Worm (Caenorhabditis elegans): ENCODE data around the gene sqv-8.

DNA sequence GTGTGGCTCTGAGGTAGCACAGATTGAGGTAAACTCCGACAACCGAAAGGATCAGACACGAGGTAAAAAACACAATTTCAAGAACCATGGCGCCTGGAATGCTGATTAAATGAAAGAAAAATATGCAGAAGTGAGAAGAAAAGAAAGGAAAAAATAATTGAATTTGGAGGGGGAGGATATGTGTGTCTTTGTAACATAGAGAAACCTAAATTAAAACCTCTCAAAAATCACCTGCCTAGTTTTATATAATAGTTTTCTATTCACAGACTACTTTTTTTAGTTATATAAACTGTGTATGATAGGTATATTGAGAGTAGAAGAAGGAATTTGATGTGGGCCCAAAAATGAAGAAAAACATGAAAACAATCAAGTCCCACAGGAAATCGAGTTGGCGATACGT, 18.8 kb downstream of the sqv-8 start, which contains the start of gene ZK1320.5:
- no peak for TF ChIP-seq lsy-2 (tag; optimal IDR thresholded peaks at IDR 0.05)
- no peak for TF ChIP-seq snpc-4 (tag; optimal IDR thresholded peaks at IDR 0.05)
- TF ChIP-seq nhr-237 (tag; optimal IDR thresholded peaks at IDR 0.05): no peak
- TF ChIP-seq dpl-1 (GFP tag; optimal IDR thresholded peaks at IDR 0.05): no peak
- TF ChIP-seq ceh-28 (tag; optimal IDR thresholded peaks at IDR 0.05): no peak
- no peak for TF ChIP-seq F26F4.8 (GFP tag; conservative IDR thresholded peaks at IDR 0.05)
- no peak for TF ChIP-seq lin-15B (tag; optimal IDR thresholded peaks at IDR 0.05)
- no peak for TF ChIP-seq fos-1 (tag; optimal IDR thresholded peaks at IDR 0.05)
- TF ChIP-seq duxl-1 (tag; optimal IDR thresholded peaks at IDR 0.05; ENCODE audit: poor library complexity): no peak
